Worm (Caenorhabditis elegans): Measurements from ENCODE around the gene atrn-1.

- no peak for TF ChIP-seq med-1 (GFP tag; optimal IDR thresholded peaks at IDR 0.05; ENCODE audit: insufficient read depth)
- TF ChIP-seq flt-1 (GFP tag; IDR thresholded peaks at IDR 0.05): no peak
- no peak for TF ChIP-seq ref-1 (GFP tag; conservative IDR thresholded peaks at IDR 0.05)
- no peak for TF ChIP-seq ztf-29 (GFP tag; IDR thresholded peaks at IDR 0.05)
- TF ChIP-seq T22C8.4 (GFP tag; IDR thresholded peaks at IDR 0.05): no peak
- TF ChIP-seq ztf-23 (GFP tag; IDR thresholded peaks at IDR 0.05): no peak
- TF ChIP-seq klf-2 (GFP tag; conservative IDR thresholded peaks at IDR 0.05): no peak
- TF ChIP-seq cog-1 (tag; optimal IDR thresholded peaks at IDR 0.05): no peak
- no peak for TF ChIP-seq tab-1 (GFP tag; IDR thresholded peaks at IDR 0.05)
Measured at ce11 chrX:14678983-14679382, 32.4 kb upstream of the atrn-1 start.
